Fruit fly (Drosophila melanogaster): ENCODE results near the gene wnd.

wnd gene

dm6 chr3L:19663605-19664230 lies 28.1 kb upstream of the wnd start, which contains the start of gene tey (continued):
- TF ChIP-seq Camta (GFP tag; optimal IDR thresholded peaks at IDR 0.05) (no peak), ewg (GFP tag; optimal IDR thresholded peaks at IDR 0.05) (peak; percentile 64), sens (GFP tag) (peak; percentile 31), Awh (GFP tag; IDR thresholded peaks at IDR 0.05) (no peak), cg (GFP tag; optimal IDR thresholded peaks at IDR 0.05) (peak; percentile 19), lab (GFP tag; optimal IDR thresholded peaks at IDR 0.05) (no peak), seq (GFP tag; IDR thresholded peaks at IDR 0.05) (no peak), lilli (GFP tag; optimal IDR thresholded peaks at IDR 0.05) (no peak), phol (tag; optimal IDR thresholded peaks at IDR 0.05) (peak; percentile 25), HLH54F (GFP tag; optimal IDR thresholded peaks at IDR 0.05) (no peak), CG2202 (tag; optimal IDR thresholded peaks at IDR 0.05) (no peak), D (optimal IDR thresholded peaks at IDR 0.05) (peak; percentile 61), D (GFP tag; optimal IDR thresholded peaks at IDR 0.05) (no peak), toy (GFP tag; IDR thresholded peaks at IDR 0.05) (no peak), Atf-2 (GFP tag; optimal IDR thresholded peaks at IDR 0.05) (no peak), fd96Cb (tag; optimal IDR thresholded peaks at IDR 0.05) (no peak), Med (GFP tag) (peak; percentile 8), CG16779 (GFP tag; IDR thresholded peaks at IDR 0.05) (no peak), maf-S (GFP tag; optimal IDR thresholded peaks at IDR 0.05) (no peak), wdn (GFP tag; IDR thresholded peaks at IDR 0.05) (no peak), Bdp1 (GFP tag; optimal IDR thresholded peaks at IDR 0.05) (no peak), vvl (GFP tag; IDR thresholded peaks at IDR 0.05) (peak; percentile 41; the same call in 1 of the 2 replicates), klu (GFP tag; IDR thresholded peaks at IDR 0.05) (no peak), Rx (GFP tag; IDR thresholded peaks at IDR 0.05) (no peak), twi (tag; optimal IDR thresholded peaks at IDR 0.05) (peak; percentile 12), yki (optimal IDR thresholded peaks at IDR 0.05) (no peak), H15 (GFP tag; IDR thresholded peaks at IDR 0.05) (no peak), nerfin-1 (tag; optimal IDR thresholded peaks at IDR 0.05) (peak; percentile 27), row (GFP tag; IDR thresholded peaks at IDR 0.05) (no peak), CoRest (tag; optimal IDR thresholded peaks at IDR 0.05) (peak; percentile 22), CG6765 (GFP tag; optimal IDR thresholded peaks at IDR 0.05) (no peak), B-H1 (GFP tag; IDR thresholded peaks at IDR 0.05) (no peak), CG16863 (GFP tag; optimal IDR thresholded peaks at IDR 0.05) (no peak), zen2 (GFP tag; IDR thresholded peaks at IDR 0.05; ENCODE audit: partially characterized antibody) (0 out of 3 replicates have a peak, but pooled peaks have one; percentile 37), CG11696 (GFP tag; IDR thresholded peaks at IDR 0.05) (no peak), zen (tag; optimal IDR thresholded peaks at IDR 0.05) (peak; percentile 29), exex (tag; optimal IDR thresholded peaks at IDR 0.05) (no peak), gcm (GFP tag; optimal IDR thresholded peaks at IDR 0.05) (peak; percentile 43), Mad (GFP tag; optimal IDR thresholded peaks at IDR 0.05) (no peak), jigr1 (GFP tag; IDR thresholded peaks at IDR 0.05) (no peak), tap (tag; optimal IDR thresholded peaks at IDR 0.05) (no peak), Ptx1 (GFP tag; IDR thresholded peaks at IDR 0.05) (no peak), CG13894 (tag; optimal IDR thresholded peaks at IDR 0.05) (no peak), salm (tag; optimal IDR thresholded peaks at IDR 0.05) (no peak), sna (GFP tag; IDR thresholded peaks at IDR 0.05; ENCODE audit: partially characterized antibody) (no peak), Asciz (GFP tag; optimal IDR thresholded peaks at IDR 0.05) (no peak), CG4424 (GFP tag; optimal IDR thresholded peaks at IDR 0.05) (no peak), Sin3A (optimal IDR thresholded peaks at IDR 0.05) (no peak), Sox100B (GFP tag; optimal IDR thresholded peaks at IDR 0.05) (no peak), Sry-δ (GFP tag; optimal IDR thresholded peaks at IDR 0.05) (no peak), Pdp1 (GFP tag; optimal IDR thresholded peaks at IDR 0.05) (no peak), crol (GFP tag; IDR thresholded peaks at IDR 0.05) (peak; percentile 75)

Data from whole organism, embryonic.